Fruit fly (Drosophila melanogaster): Measurements from ENCODE around the gene bbg.

bbg gene

DNA sequence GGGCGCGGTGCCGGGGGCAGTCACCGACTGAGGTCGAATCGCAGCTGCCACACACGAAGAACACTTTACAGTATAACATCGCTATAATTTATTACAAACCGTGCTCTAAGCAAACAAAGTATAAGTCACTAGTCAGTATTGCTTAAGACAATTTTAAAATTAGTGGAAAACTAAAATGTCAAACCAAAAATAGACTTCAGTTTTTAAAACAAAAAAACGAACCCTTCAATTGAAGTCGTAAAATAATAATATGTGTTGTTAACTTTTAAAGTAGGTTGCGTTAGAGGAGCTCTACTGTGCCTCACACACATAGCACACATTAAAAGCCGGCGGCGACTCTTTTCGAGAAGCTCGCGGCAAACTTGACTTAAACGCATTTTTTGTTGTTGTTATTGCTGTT is 113.9 kb downstream of the bbg start (continued):
- TF ChIP-seq Hr39 (GFP tag; optimal IDR thresholded peaks at IDR 0.05) (no peak), Hr4 (GFP tag; optimal IDR thresholded peaks at IDR 0.05) (peak; percentile 47), spab (GFP tag; optimal IDR thresholded peaks at IDR 0.05) (peak; percentile 44), CG4318 (GFP tag; optimal IDR thresholded peaks at IDR 0.05) (peak; percentile 29), CG11762 (GFP tag; optimal IDR thresholded peaks at IDR 0.05; ENCODE audit: insufficient read depth) (peak; percentile 32), Gug (GFP tag; IDR thresholded peaks at IDR 0.05) (peak; percentile 60; the same call in 1 of the 2 replicates), Blimp-1 (GFP tag; optimal IDR thresholded peaks at IDR 0.05) (no peak), CG10669 (GFP tag; optimal IDR thresholded peaks at IDR 0.05) (peak; percentile 57), CG6792 (GFP tag; optimal IDR thresholded peaks at IDR 0.05) (no peak), CG8632 (GFP tag; optimal IDR thresholded peaks at IDR 0.05) (no peak), CG3919 (GFP tag; optimal IDR thresholded peaks at IDR 0.05) (peak; percentile 83), fkh (GFP tag; optimal IDR thresholded peaks at IDR 0.05) (no peak), CG16779 (tag; optimal IDR thresholded peaks at IDR 0.05) (no peak), CG11294 (GFP tag; IDR thresholded peaks at IDR 0.05) (no peak), CG6808 (GFP tag; optimal IDR thresholded peaks at IDR 0.05) (no peak), net (GFP tag; optimal IDR thresholded peaks at IDR 0.05) (no peak), Eip75B (GFP tag; optimal IDR thresholded peaks at IDR 0.05) (peak; percentile 32), fd59A (GFP tag; optimal IDR thresholded peaks at IDR 0.05) (no peak), eg (GFP tag; IDR thresholded peaks at IDR 0.05) (peak; percentile 65), Sox102F (GFP tag; optimal IDR thresholded peaks at IDR 0.05) (no peak), CG6276 (GFP tag; optimal IDR thresholded peaks at IDR 0.05) (peak; percentile 76), Smox (GFP tag; optimal IDR thresholded peaks at IDR 0.05) (no peak), CG31627 (GFP tag; optimal IDR thresholded peaks at IDR 0.05) (no peak), Eip93F (GFP tag; optimal IDR thresholded peaks at IDR 0.05) (no peak), CG1621 (tag; optimal IDR thresholded peaks at IDR 0.05) (no peak), ss (GFP tag; optimal IDR thresholded peaks at IDR 0.05) (peak; percentile 9 to 16), CG6163 (GFP tag; IDR thresholded peaks at IDR 0.05) (peak; percentile 37; the same call in 1 of the 3 replicates), achi (GFP tag; optimal IDR thresholded peaks at IDR 0.05) (peak; percentile 45)

DNA sequence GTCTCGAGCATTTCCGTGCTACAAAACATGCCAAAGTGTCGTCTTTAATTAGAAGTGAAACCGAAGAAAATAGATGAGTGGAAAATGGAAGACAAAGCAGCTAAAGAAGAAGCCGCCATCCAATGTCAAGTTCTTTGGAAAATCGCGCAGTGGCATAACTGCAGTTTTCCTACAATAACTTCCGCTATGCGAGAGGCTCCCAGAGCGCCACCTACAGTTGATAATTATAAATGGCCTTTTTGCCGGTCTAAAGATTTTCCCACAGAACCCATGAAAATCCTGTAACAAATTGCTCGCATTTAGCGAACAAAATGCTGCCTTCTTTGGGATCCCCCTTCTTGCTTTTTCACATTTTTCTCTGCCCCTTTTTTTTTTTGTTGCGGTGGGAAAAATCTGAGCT is 116.1 kb downstream of the bbg start:
- TF ChIP-seq OdsH (GFP tag; optimal IDR thresholded peaks at IDR 0.05), result no peak
- no peak for TF ChIP-seq CG8319 (GFP tag; optimal IDR thresholded peaks at IDR 0.05)
- TF ChIP-seq CG31627 (GFP tag; optimal IDR thresholded peaks at IDR 0.05), result no peak
- TF ChIP-seq CG16779 (tag; optimal IDR thresholded peaks at IDR 0.05), result no peak
- TF ChIP-seq Ets96B (tag; optimal IDR thresholded peaks at IDR 0.05), result no peak
- TF ChIP-seq spab (GFP tag; optimal IDR thresholded peaks at IDR 0.05), result no peak
- no peak for TF ChIP-seq CG7368 (GFP tag; optimal IDR thresholded peaks at IDR 0.05)
- TF ChIP-seq Hr39 (GFP tag; optimal IDR thresholded peaks at IDR 0.05), result no peak
- no peak for TF ChIP-seq cyc (GFP tag; optimal IDR thresholded peaks at IDR 0.05)
- TF ChIP-seq Lpt (GFP tag; optimal IDR thresholded peaks at IDR 0.05), result no peak
- no peak for TF ChIP-seq Eip78C (GFP tag)
- TF ChIP-seq CG6792 (GFP tag; optimal IDR thresholded peaks at IDR 0.05), result no peak
- no peak for TF ChIP-seq Smox (GFP tag; optimal IDR thresholded peaks at IDR 0.05)
- TF ChIP-seq Eip75B (GFP tag; optimal IDR thresholded peaks at IDR 0.05), result no peak
- TF ChIP-seq CG3032 (tag; optimal IDR thresholded peaks at IDR 0.05), result no peak
- no peak for TF ChIP-seq acj6 (GFP tag; optimal IDR thresholded peaks at IDR 0.05)
- no peak for TF ChIP-seq CG8119 (GFP tag; IDR thresholded peaks at IDR 0.05)

DNA sequence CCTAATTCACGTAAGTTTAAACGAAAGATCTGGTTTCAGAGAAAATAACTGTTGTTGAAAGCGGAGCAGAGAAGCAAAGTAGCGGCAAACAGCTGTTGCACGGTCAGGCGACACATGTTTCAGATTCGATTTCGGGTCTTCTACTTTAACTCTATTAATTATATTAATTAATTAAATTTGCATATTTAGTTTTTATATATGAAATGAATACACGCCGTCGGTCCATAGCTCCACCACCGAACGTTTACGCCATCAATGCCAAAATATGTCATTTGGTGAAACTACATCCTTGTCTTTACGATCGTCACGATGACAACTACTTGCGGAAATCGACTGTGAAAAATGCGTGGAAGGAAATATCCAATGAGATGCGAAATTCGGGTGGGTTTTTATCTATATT is 125.2 kb downstream of the bbg start:
- no peak for TF ChIP-seq net (GFP tag; optimal IDR thresholded peaks at IDR 0.05)
- no peak for TF ChIP-seq Eip93F (GFP tag; optimal IDR thresholded peaks at IDR 0.05)
- TF ChIP-seq dsx (GFP tag; optimal IDR thresholded peaks at IDR 0.05; ENCODE audit: poor library complexity, severe bottlenecking), result peak; percentile 15
- peak; percentile 69 for TF ChIP-seq svp (GFP tag)
- no peak for TF ChIP-seq CG16779 (tag; optimal IDR thresholded peaks at IDR 0.05)
- TF ChIP-seq CG8119 (GFP tag; IDR thresholded peaks at IDR 0.05), result peak; percentile 43; the same call in 2 of the 3 replicates
- TF ChIP-seq Sox102F (GFP tag; optimal IDR thresholded peaks at IDR 0.05), result peak; percentile 70
- TF ChIP-seq CG11294 (GFP tag; IDR thresholded peaks at IDR 0.05), result no peak
- TF ChIP-seq CG10669 (GFP tag; optimal IDR thresholded peaks at IDR 0.05), result peak; percentile 35
- TF ChIP-seq dac (GFP tag; optimal IDR thresholded peaks at IDR 0.05), result peak; percentile 23
- peak; percentile 60 for TF ChIP-seq Met (GFP tag; optimal IDR thresholded peaks at IDR 0.05)
- TF ChIP-seq CG6276 (GFP tag; optimal IDR thresholded peaks at IDR 0.05), result no peak
- peak; percentile 49 for TF ChIP-seq OdsH (GFP tag; optimal IDR thresholded peaks at IDR 0.05)
- TF ChIP-seq Hr39 (GFP tag; optimal IDR thresholded peaks at IDR 0.05), result peak; percentile 11
- no peak for TF ChIP-seq Lpt (GFP tag; optimal IDR thresholded peaks at IDR 0.05)
- TF ChIP-seq Hr4 (GFP tag; optimal IDR thresholded peaks at IDR 0.05), result peak; percentile 33
- peak; percentile 6 for TF ChIP-seq Sox14 (GFP tag; optimal IDR thresholded peaks at IDR 0.05)
- peak; percentile 52 for TF ChIP-seq esn (GFP tag; optimal IDR thresholded peaks at IDR 0.05)
- TF ChIP-seq ss (GFP tag; optimal IDR thresholded peaks at IDR 0.05), result peak in 1 of 2 experiments; percentile 34
- peak; percentile 57 for TF ChIP-seq CG3032 (tag; optimal IDR thresholded peaks at IDR 0.05)
- TF ChIP-seq achi (GFP tag; optimal IDR thresholded peaks at IDR 0.05), result peak; percentile 57
- TF ChIP-seq fkh (GFP tag; optimal IDR thresholded peaks at IDR 0.05), result no peak
- peak; percentile 4 for TF ChIP-seq CG6792 (GFP tag; optimal IDR thresholded peaks at IDR 0.05)
- peak; percentile 20 for TF ChIP-seq topi (GFP tag; optimal IDR thresholded peaks at IDR 0.05)
- TF ChIP-seq CG6163 (GFP tag; IDR thresholded peaks at IDR 0.05), result peak; percentile 63; the same call in 2 of the 3 replicates
- peak; percentile 63 for TF ChIP-seq CG1621 (tag; optimal IDR thresholded peaks at IDR 0.05)
- peak; percentile 12 for TF ChIP-seq CG4318 (GFP tag; optimal IDR thresholded peaks at IDR 0.05)

All from whole organism, prepupa.